Worm (Caenorhabditis elegans): ENCODE data around the gene nbs-1.
"Not testable (repeated sequence)": the region's sequence is repeated elsewhere in the genome, so short reads cannot be mapped to it uniquely, and the experiment has no call there.

The nbs-1 gene

DNA sequence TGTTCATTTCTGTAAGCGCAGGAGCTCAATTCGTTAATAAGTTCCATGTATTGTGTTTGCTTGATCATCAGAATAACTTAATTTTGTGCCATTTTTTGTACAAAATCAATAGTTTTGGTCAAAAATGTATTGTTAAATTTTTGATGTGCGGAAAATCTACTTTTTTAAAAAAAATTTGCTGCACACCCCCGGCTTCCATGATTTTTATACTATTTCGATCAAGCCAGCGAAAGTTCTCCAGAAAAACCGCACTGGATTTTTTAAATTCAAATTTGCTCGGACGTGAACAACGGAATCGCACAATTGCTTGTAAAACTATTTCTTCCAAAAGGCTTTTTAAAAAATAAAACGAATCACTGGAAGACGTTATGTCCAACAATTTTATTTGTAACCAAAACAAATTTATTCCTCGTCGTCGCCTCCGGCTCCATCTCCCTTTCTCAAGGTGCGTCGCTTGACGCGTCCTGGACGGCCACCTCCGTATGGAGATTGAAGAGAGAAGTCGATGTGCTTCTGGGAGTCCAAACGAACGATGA, 28.8 kb upstream of the nbs-1 start:
- no peak for TF ChIP-seq cog-1 (tag; optimal IDR thresholded peaks at IDR 0.05)
- TF ChIP-seq ztf-29 (GFP tag; IDR thresholded peaks at IDR 0.05) = no peak
- TF ChIP-seq med-1 (GFP tag; optimal IDR thresholded peaks at IDR 0.05; ENCODE audit: insufficient read depth) = no peak
- TF ChIP-seq klf-2 (GFP tag; conservative IDR thresholded peaks at IDR 0.05) = no peak
- no peak for TF ChIP-seq flt-1 (GFP tag; IDR thresholded peaks at IDR 0.05)

DNA sequence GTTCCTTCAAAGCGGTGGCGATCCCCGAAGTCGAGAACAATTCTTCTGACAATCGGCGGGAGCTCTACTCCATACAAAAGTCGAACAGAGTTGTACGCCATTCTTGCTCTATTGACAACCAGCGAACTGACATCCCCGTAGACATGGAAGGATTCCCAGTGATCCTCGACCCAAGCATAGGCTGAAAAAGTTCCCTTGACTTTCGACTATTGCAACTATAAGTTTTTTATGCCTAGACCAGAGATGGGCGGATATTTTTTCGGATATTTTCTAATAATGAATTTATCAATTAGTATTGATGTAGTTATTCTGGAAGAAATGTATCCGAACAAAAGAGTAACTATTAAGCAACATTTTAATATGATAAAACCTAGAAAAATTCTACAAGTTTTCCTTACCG, 25.5 kb upstream of the nbs-1 start, which contains the start of gene W10C6.2:
Gene W10C6.2, minus strand, starts transcription at position 101 of the 400 bp plus-strand sequence.
- TF ChIP-seq med-1 (GFP tag; optimal IDR thresholded peaks at IDR 0.05; ENCODE audit: insufficient read depth); flt-1 (GFP tag; IDR thresholded peaks at IDR 0.05); ztf-29 (GFP tag; IDR thresholded peaks at IDR 0.05): not testable (repeated sequence)

DNA sequence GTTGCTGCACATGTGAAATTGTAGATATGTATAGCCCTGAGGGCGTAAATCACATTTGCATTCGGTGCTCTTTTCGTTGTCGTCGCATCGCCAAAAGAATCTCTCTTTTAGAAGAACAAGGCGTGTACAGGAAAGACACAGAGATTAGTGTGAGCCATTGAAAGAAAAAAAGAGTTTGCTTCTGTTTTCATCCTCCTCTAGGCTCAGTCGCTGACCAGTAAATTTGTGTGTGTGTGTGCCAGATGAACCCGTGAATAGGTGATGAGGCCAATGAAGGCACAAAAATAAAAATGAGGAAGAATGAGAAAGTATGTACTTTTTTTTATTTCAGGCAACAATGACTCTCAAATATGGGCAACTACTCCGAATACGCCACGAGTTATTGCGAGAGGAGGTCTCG, 16.1 kb upstream of the nbs-1 start, which contains the start of gene mat-2:
Gene mat-2, plus strand, starts transcription at position 301 of the 400 bp plus-strand sequence.
- TF ChIP-seq ztf-29 (GFP tag; IDR thresholded peaks at IDR 0.05) (no peak), klf-2 (GFP tag; conservative IDR thresholded peaks at IDR 0.05) (no peak), T22C8.4 (GFP tag; IDR thresholded peaks at IDR 0.05) (no peak), flt-1 (GFP tag; IDR thresholded peaks at IDR 0.05) (no peak), tab-1 (GFP tag; IDR thresholded peaks at IDR 0.05) (no peak), ztf-23 (GFP tag; IDR thresholded peaks at IDR 0.05) (no peak), med-1 (GFP tag; optimal IDR thresholded peaks at IDR 0.05; ENCODE audit: insufficient read depth) (no peak), ref-1 (GFP tag; conservative IDR thresholded peaks at IDR 0.05) (no peak), cog-1 (tag; optimal IDR thresholded peaks at IDR 0.05) (no peak)

DNA sequence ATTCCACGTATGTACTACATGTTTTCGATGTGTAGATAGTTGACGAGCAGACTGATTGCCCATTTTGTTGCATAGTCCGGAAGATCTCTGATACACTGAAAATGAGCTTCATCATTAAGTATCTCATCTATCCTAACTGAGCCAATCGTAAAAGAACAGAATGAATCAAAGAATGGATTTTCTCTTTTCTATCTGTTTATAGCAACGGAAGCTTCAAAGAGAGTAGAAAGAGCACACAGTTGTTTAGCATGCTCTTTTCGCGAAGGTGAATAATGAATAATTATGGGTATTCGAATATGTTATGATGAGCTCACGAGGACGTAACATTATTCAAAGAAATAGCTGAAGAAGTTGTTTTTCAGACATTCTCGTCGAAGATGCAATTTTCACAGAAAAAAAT, 14.8 kb upstream of the nbs-1 start, which contains the start of gene glb-4:
Gene glb-4, minus strand, starts transcription at position 101 of the 400 bp plus-strand sequence.
- TF ChIP-seq med-1 (GFP tag; optimal IDR thresholded peaks at IDR 0.05; ENCODE audit: insufficient read depth) (no peak), tab-1 (GFP tag; IDR thresholded peaks at IDR 0.05) (no peak), ref-1 (GFP tag; conservative IDR thresholded peaks at IDR 0.05) (no peak), T22C8.4 (GFP tag; IDR thresholded peaks at IDR 0.05) (no peak)

DNA sequence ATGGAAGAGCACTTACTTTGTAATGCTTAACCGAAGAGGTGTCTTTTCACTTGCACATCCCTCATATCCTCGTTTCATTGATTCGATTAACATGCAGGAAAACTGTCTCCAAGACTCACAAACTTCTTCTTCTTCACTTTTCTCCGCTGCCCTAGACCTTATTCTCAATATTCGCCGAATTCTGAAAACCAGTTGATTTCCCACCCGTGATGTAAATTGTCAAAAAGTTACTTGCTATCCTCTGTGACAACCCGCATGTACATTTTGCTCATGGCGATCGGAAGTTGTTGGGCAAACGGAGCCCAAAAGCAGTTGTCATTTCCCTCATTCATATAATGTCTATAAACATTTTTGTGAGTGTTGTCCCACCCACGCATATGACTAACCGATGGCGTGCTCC, 14.1 kb upstream of the nbs-1 start:
- no peak for TF ChIP-seq ztf-23 (GFP tag; IDR thresholded peaks at IDR 0.05)

DNA sequence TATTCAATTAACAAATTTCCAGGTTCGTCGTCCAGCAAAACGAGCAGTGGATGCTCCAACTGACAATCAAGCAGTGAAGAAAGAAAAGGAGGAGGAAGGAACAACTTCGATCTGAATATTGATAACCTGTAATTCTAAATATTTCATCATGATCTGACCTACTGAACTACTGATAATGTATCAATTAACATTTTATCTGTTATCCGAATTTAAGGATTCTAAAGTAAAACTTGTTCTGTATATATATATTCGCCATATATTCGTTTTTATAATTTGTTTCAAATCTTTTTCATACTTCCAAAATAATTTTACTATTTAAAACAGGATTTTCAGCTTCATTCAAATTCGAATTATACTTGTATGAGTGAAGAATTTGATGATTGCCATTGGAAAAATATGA, 11.6 kb upstream of the nbs-1 start, which contains the start of gene apc-17:
Gene apc-17, plus strand, starts transcription at position 301 of the 400 bp plus-strand sequence.
- TF ChIP-seq T22C8.4 (GFP tag; IDR thresholded peaks at IDR 0.05) = no peak
- TF ChIP-seq ztf-23 (GFP tag; IDR thresholded peaks at IDR 0.05) = no peak
- no peak for TF ChIP-seq med-1 (GFP tag; optimal IDR thresholded peaks at IDR 0.05; ENCODE audit: insufficient read depth)
- TF ChIP-seq cog-1 (tag; optimal IDR thresholded peaks at IDR 0.05) = no peak
- no peak for TF ChIP-seq tab-1 (GFP tag; IDR thresholded peaks at IDR 0.05)
- no peak for TF ChIP-seq klf-2 (GFP tag; conservative IDR thresholded peaks at IDR 0.05)

DNA sequence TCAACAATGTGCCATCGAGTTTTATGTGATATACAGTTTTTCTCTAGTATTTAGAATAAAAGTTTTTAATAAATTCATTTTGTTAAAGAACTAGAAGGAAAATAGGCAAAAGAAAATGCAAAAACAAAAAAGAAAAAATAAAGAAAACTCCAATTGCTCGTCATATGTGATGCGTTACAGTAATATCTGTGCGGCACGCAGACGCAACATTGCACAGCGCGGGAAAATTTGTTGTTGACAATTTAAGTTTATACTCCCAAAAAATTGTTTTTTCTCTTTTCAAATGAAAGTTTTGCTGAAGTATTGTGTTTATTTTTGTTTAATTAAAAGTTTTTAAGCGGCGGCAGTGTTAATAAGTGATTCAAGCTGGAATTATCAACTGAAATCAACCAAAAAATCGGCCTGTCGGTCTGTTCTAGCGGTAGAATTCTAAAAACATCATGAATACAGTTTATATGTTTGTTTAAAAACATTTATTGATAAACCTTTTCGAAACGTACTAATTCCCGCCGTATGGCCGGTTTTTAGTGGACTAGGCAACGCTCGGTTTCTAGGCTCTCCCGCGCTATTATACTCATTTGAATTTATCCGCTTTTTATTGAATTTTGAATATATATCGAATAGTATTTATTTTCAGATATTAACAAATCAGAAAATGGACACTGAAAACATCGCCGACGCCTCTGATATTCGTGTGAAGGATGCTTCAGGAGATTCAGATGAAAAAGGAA, 9.9 kb upstream of the nbs-1 start, which contains the start of gene nasp-1:
Gene nasp-1, plus strand, starts transcription at position 632 of the 731 bp plus-strand sequence.
- TF ChIP-seq flt-1 (GFP tag; IDR thresholded peaks at IDR 0.05) (no peak), T22C8.4 (GFP tag; IDR thresholded peaks at IDR 0.05) (no peak), med-1 (GFP tag; optimal IDR thresholded peaks at IDR 0.05; ENCODE audit: insufficient read depth) (no peak), klf-2 (GFP tag; conservative IDR thresholded peaks at IDR 0.05) (no peak), ref-1 (GFP tag; conservative IDR thresholded peaks at IDR 0.05) (no peak), ztf-29 (GFP tag; IDR thresholded peaks at IDR 0.05) (no peak), cog-1 (tag; optimal IDR thresholded peaks at IDR 0.05) (no peak), tab-1 (GFP tag; IDR thresholded peaks at IDR 0.05) (no peak), ztf-23 (GFP tag; IDR thresholded peaks at IDR 0.05) (no peak)

DNA sequence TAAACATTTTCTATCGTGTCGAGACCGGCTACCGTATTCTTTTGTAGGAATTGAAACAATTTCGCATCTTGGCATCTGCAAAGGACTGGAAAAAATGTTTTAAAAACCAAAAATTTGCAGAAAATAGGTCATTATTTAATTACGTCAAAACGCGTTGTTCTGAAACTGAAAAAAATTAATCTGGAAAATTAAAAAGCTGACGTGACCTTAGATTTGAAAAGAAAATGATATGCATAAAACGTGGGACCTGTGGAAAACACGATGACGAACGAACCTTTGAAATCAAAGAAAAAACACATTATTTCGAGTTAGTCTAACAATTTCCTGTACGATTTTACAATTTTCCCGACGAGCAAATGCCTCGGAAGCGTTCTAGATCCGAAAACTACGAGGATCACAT, 7.9 kb upstream of the nbs-1 start, which contains the start of gene C09H10.9:
Gene C09H10.9, plus strand, starts transcription at position 301 of the 400 bp plus-strand sequence.
- no peak for TF ChIP-seq tab-1 (GFP tag; IDR thresholded peaks at IDR 0.05)
- no peak for TF ChIP-seq ref-1 (GFP tag; conservative IDR thresholded peaks at IDR 0.05)
- TF ChIP-seq flt-1 (GFP tag; IDR thresholded peaks at IDR 0.05) = no peak
- TF ChIP-seq cog-1 (tag; optimal IDR thresholded peaks at IDR 0.05) = no peak
- no peak for TF ChIP-seq ztf-29 (GFP tag; IDR thresholded peaks at IDR 0.05)

DNA sequence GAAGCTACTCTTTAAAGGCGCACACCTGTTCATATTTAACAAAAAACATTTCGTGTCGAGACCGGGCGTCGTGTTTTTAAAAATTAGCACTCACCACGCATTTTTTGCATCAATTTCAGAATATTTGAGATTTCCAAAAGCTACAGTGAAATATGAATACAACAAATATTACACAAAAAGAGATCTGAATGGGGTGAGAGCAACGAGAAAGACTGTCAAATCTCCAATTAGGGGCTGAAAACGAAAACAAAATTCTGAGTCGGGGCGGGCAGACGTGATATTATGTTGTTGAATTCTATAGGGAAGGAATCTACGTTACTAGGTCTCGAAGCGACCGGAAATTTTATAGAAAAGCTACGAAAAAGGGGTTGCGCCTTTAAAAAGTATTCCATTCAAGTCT, 7.4 kb upstream of the nbs-1 start, which contains the start of gene C09H10.5:
Gene C09H10.5, minus strand, starts transcription at position 101 of the 400 bp plus-strand sequence.
- TF ChIP-seq ref-1 (GFP tag; conservative IDR thresholded peaks at IDR 0.05) (no peak), med-1 (GFP tag; optimal IDR thresholded peaks at IDR 0.05; ENCODE audit: insufficient read depth) (no peak), tab-1 (GFP tag; IDR thresholded peaks at IDR 0.05) (no peak), ztf-23 (GFP tag; IDR thresholded peaks at IDR 0.05) (no peak), T22C8.4 (GFP tag; IDR thresholded peaks at IDR 0.05) (no peak), ztf-29 (GFP tag; IDR thresholded peaks at IDR 0.05) (no peak), flt-1 (GFP tag; IDR thresholded peaks at IDR 0.05) (no peak), cog-1 (tag; optimal IDR thresholded peaks at IDR 0.05) (no peak)

DNA sequence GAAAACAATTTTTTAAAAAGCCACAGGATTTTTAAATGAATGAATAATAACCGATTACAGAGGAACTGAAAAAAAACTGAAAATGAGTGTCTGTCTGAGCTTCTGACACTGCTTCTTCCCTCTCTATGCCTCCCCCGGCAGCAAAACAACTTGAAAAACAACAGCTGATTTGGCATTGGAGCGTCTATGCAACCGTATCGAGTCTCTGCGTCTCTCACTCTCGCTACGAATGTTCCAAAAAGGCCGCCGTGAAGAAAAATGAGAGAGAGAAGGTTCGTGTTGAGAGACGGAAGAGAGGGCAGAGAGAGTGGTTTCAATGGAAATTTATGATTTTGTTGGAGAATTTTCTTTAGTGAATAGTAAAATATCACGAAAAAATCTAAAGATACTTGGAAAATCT, 6.8 kb upstream of the nbs-1 start:
- no peak for TF ChIP-seq flt-1 (GFP tag; IDR thresholded peaks at IDR 0.05)
- peak; percentile 29 for TF ChIP-seq cog-1 (tag; optimal IDR thresholded peaks at IDR 0.05)

Measured in whole organism, midembryonic.